Fruit fly (Drosophila melanogaster): ENCODE data around the gene Sfp36F.
A peak's percentile ranks its signal among the peaks of the same experiment; 100 is the strongest.

Gene Sfp36F

DNA sequence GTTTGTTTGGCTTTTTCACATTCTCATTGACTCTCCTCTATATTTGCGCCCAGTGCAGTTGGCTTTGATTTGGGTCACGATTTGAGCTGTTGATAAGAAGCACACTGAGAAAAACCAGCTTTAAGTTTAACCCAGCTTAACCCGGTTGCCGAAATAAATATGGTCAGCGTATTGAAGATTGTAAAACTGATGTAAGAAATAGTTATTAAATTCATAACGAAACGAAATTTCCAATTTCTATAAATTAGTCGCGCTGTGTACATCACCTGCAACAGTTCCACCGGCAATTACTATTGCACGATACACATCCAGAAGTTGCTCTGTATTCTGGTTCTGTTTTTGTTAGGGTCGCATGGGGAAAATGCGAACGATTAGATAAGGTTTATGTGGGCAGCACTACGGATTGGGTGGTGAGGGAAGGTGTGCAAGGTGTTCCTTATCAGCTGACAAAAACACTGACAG, 32.8 kb downstream of the Sfp36F start (continued):
- TF ChIP-seq CG13775 (GFP tag; optimal IDR thresholded peaks at IDR 0.05) (peak; percentile 73), btn (GFP tag; optimal IDR thresholded peaks at IDR 0.05) (peak; percentile 77), CG17361 (GFP tag; IDR thresholded peaks at IDR 0.05) (peak; percentile 90), CG6791 (GFP tag; IDR thresholded peaks at IDR 0.05; ENCODE audit: partially characterized antibody) (no peak), Usf (GFP tag; optimal IDR thresholded peaks at IDR 0.05) (peak; percentile 59), Lhr (GFP tag; optimal IDR thresholded peaks at IDR 0.05) (peak; percentile 55), Hmr (GFP tag; optimal IDR thresholded peaks at IDR 0.05) (peak; percentile 73), CG9609 (GFP tag; optimal IDR thresholded peaks at IDR 0.05) (peak; percentile 83), CG7963 (GFP tag; IDR thresholded peaks at IDR 0.05; ENCODE audit: partially characterized antibody) (no peak), CG17802 (tag; optimal IDR thresholded peaks at IDR 0.05) (peak; percentile 72), CG13624 (GFP tag; optimal IDR thresholded peaks at IDR 0.05) (peak; percentile 64), ken (GFP tag; IDR thresholded peaks at IDR 0.05) (peak; percentile 85; the same call in 2 of the 3 replicates), Side (GFP tag; optimal IDR thresholded peaks at IDR 0.05) (peak; percentile 80), CG15269 (tag; optimal IDR thresholded peaks at IDR 0.05) (peak; percentile 87), chm (GFP tag; IDR thresholded peaks at IDR 0.05) (peak; percentile 52; the same call in 1 of the 2 replicates), CG1602 (GFP tag; optimal IDR thresholded peaks at IDR 0.05) (peak; percentile 72), scrt (GFP tag; optimal IDR thresholded peaks at IDR 0.05) (peak; percentile 61), mam (GFP tag; optimal IDR thresholded peaks at IDR 0.05) (peak; percentile 75), CG17829 (tag; optimal IDR thresholded peaks at IDR 0.05) (peak; percentile 87), CG14441 (GFP tag; IDR thresholded peaks at IDR 0.05) (peak; percentile 88), CG12104 (GFP tag; optimal IDR thresholded peaks at IDR 0.05) (peak; percentile 78), Stat92E (GFP tag; optimal IDR thresholded peaks at IDR 0.05) (peak in 1 of 3 experiments; percentile 16), esg (GFP tag; conservative IDR thresholded peaks at IDR 0.05) (peak; percentile 82), Hr78 (GFP tag; optimal IDR thresholded peaks at IDR 0.05) (peak in 1 of 2 experiments; percentile 82), Doc2 (GFP tag; IDR thresholded peaks at IDR 0.05) (no peak; the same call in 1 of the 2 replicates), cad (GFP tag; optimal IDR thresholded peaks at IDR 0.05) (no peak), CG4424 (GFP tag; optimal IDR thresholded peaks at IDR 0.05) (peak; percentile 84), sr (GFP tag; IDR thresholded peaks at IDR 0.05) (0 out of 3 replicates have a peak, but pooled peaks have one; percentile 55), Sox102F (GFP tag; optimal IDR thresholded peaks at IDR 0.05) (peak; percentile 91), CG11093 (GFP tag; IDR thresholded peaks at IDR 0.05) (peak; percentile 81; the same call in 2 of the 3 replicates), br (optimal IDR thresholded peaks at IDR 0.05) (no peak), hb (GFP tag; IDR thresholded peaks at IDR 0.05; ENCODE audit: partially characterized antibody) (no peak), CG13296 (GFP tag; optimal IDR thresholded peaks at IDR 0.05) (peak; percentile 56), CG4328 (GFP tag; optimal IDR thresholded peaks at IDR 0.05) (peak; percentile 56), cas (GFP tag; IDR thresholded peaks at IDR 0.05) (no peak), CG10565 (GFP tag; optimal IDR thresholded peaks at IDR 0.05) (no peak), Six4 (GFP tag; optimal IDR thresholded peaks at IDR 0.05) (peak; percentile 76), CG11456 (GFP tag; IDR thresholded peaks at IDR 0.05) (peak; percentile 82; the same call in 2 of the 3 replicates), CG7987 (GFP tag; optimal IDR thresholded peaks at IDR 0.05) (peak; percentile 60), CG7745 (tag; optimal IDR thresholded peaks at IDR 0.05) (no peak), ash1 (GFP tag; optimal IDR thresholded peaks at IDR 0.05) (no peak), Spps (tag; optimal IDR thresholded peaks at IDR 0.05) (peak; percentile 51), zen (tag; optimal IDR thresholded peaks at IDR 0.05) (peak; percentile 75), CG15514 (GFP tag; optimal IDR thresholded peaks at IDR 0.05) (peak; percentile 51), CG7357 (GFP tag; IDR thresholded peaks at IDR 0.05) (peak; percentile 70), gce (GFP tag; IDR thresholded peaks at IDR 0.05) (peak; percentile 60; the same call in 1 of the 3 replicates), CG4282 (GFP tag; optimal IDR thresholded peaks at IDR 0.05) (peak; percentile 61), pnt (GFP tag; optimal IDR thresholded peaks at IDR 0.05) (peak; percentile 81), org-1 (GFP tag; optimal IDR thresholded peaks at IDR 0.05) (peak; percentile 71), CG4617 (GFP tag; optimal IDR thresholded peaks at IDR 0.05; ENCODE audit: borderline replicate concordance) (peak; percentile 53)
